Worm (Caenorhabditis elegans) whole organism, L3 larva: Measurements from ENCODE around the gene M02F4.2.

Experiments
- R02D3.7 ChIP-seq: fragments of 150-350 bp; optimal IDR thresholded peaks from 2 replicates; lab custom pipeline; 2014; ENCODE audit warnings: missing biosample characterization, missing genetic modification characterization
- ZK546.5 ChIP-seq: sonication (generic microtip); optimal IDR thresholded peaks from 2 replicates; lab custom pipeline; 2017; ENCODE audit warnings: missing biosample characterization, missing genetic modification characterization
- aly-2 ChIP-seq: fragments of 150-350 bp; optimal IDR thresholded peaks from 2 replicates; lab custom pipeline; 2014; ENCODE audit warnings: missing biosample characterization, missing genetic modification characterization
- ama-1 ChIP-seq: fragments of 150-350 bp; optimal IDR thresholded peaks from 2 replicates; lab custom pipeline; 2018
- ceh-16 ChIP-seq: sonication (generic microtip); optimal IDR thresholded peaks from 2 replicates; lab custom pipeline; 2017; ENCODE audit warnings: missing biosample characterization, missing genetic modification characterization
- ceh-28 ChIP-seq: fragments of 150-350 bp; optimal IDR thresholded peaks from 2 replicates; lab custom pipeline; 2014; ENCODE audit warnings: missing biosample characterization, missing genetic modification reagents, missing genetic modification characterization
- ceh-82 ChIP-seq: fragments of 150-350 bp; optimal IDR thresholded peaks from 2 replicates; lab custom pipeline; 2014; ENCODE audit warnings: missing biosample characterization, missing genetic modification characterization
- daf-12 ChIP-seq: fragments of 150-350 bp; optimal IDR thresholded peaks from 2 replicates; lab custom pipeline; 2014; ENCODE audit warnings: missing biosample characterization, missing genetic modification reagents, missing genetic modification characterization
- egl-27 ChIP-seq: sonication (generic microtip); optimal IDR thresholded peaks from 4 replicates; lab custom pipeline; 2017; ENCODE audit warnings: missing biosample characterization, missing genetic modification reagents, missing genetic modification characterization
- egl-5 ChIP-seq: fragments of 150-350 bp; optimal IDR thresholded peaks from 2 replicates; lab custom pipeline; 2017; ENCODE audit warnings: missing biosample characterization, missing genetic modification reagents, missing genetic modification characterization, inconsistent platforms
- elt-1 ChIP-seq: fragments of 150-350 bp; optimal IDR thresholded peaks from 2 replicates; lab custom pipeline; 2014; ENCODE audit warnings: missing biosample characterization, missing genetic modification characterization
- elt-2 ChIP-seq: sonication (generic microtip); optimal IDR thresholded peaks from 2 replicates; lab custom pipeline; 2016; ENCODE audit warnings: missing genetic modification reagents, mild to moderate bottlenecking, missing genetic modification characterization, missing compliant biosample characterization
- elt-3 ChIP-seq, 3 experiments: fragments of 150-350 bp in 1 of 3; sonication (generic microtip) in 2 of 3; optimal IDR thresholded peaks; 2 replicates in 2 of 3; 4 replicates in 1 of 3; lab custom pipeline; 2014 to 2017; ENCODE audit warnings: missing biosample characterization in 3 of 3, missing genetic modification characterization in 3 of 3
- eor-1 ChIP-seq, 2 experiments: fragments of 150-350 bp; optimal IDR thresholded peaks; 2 replicates each; lab custom pipeline; 2014 to 2018; ENCODE audit warnings: missing biosample characterization in 2 of 2, missing genetic modification characterization in 2 of 2
- fkh-10 ChIP-seq: sonication (generic microtip); optimal IDR thresholded peaks from 2 replicates; lab custom pipeline; 2017; ENCODE audit warnings: missing biosample characterization, missing genetic modification reagents, missing genetic modification characterization
- fkh-2 ChIP-seq: fragments of 150-350 bp; optimal IDR thresholded peaks from 2 replicates; lab custom pipeline; 2014; ENCODE audit warnings: missing biosample characterization, missing genetic modification reagents, missing genetic modification characterization
- hmg-11 ChIP-seq: sonication (generic microtip); optimal IDR thresholded peaks from 2 replicates; lab custom pipeline; 2016; ENCODE audit warnings: missing genetic modification characterization, missing compliant biosample characterization
- jun-1 ChIP-seq: fragments of 150-350 bp; optimal IDR thresholded peaks from 2 replicates; lab custom pipeline; 2014; ENCODE audit warnings: missing biosample characterization, missing genetic modification reagents, missing genetic modification characterization
- lin-15B ChIP-seq: fragments of 150-350 bp; optimal IDR thresholded peaks from 2 replicates; lab custom pipeline; 2014; ENCODE audit warnings: missing biosample characterization, missing genetic modification characterization
- lin-39 ChIP-seq: fragments of 150-350 bp; optimal IDR thresholded peaks from 2 replicates; lab custom pipeline; 2018; ENCODE audit warnings: missing biosample characterization, missing genetic modification reagents, missing genetic modification characterization
- lsy-12 ChIP-seq: sonication (generic microtip); optimal IDR thresholded peaks from 2 replicates; lab custom pipeline; 2016; ENCODE audit warnings: mild to moderate bottlenecking, missing genetic modification characterization, missing compliant biosample characterization
- mdl-1 ChIP-seq: fragments of 150-350 bp; optimal IDR thresholded peaks from 2 replicates; lab custom pipeline; 2014; ENCODE audit warnings: missing biosample characterization, missing genetic modification characterization
- nfya-1 ChIP-seq: sonication (generic microtip); optimal IDR thresholded peaks from 2 replicates; lab custom pipeline; 2017; ENCODE audit warnings: missing genetic modification characterization, mild to moderate bottlenecking, missing compliant biosample characterization, antibody characterized with exemption, moderate library complexity; ENCODE audit not compliant: insufficient read depth
- nhr-11 ChIP-seq: fragments of 150-350 bp; optimal IDR thresholded peaks from 2 replicates; lab custom pipeline; 2014; ENCODE audit warnings: missing biosample characterization, missing genetic modification characterization
- nhr-12 ChIP-seq: fragments of 150-350 bp; optimal IDR thresholded peaks from 2 replicates; lab custom pipeline; 2014; ENCODE audit warnings: missing biosample characterization, missing genetic modification characterization
- nhr-237 ChIP-seq: fragments of 150-350 bp; optimal IDR thresholded peaks from 2 replicates; lab custom pipeline; 2014; ENCODE audit warnings: missing biosample characterization, missing genetic modification characterization
- nhr-25 ChIP-seq: sonication (generic microtip); optimal IDR thresholded peaks from 2 replicates; lab custom pipeline; 2017; ENCODE audit warnings: missing biosample characterization, missing genetic modification characterization
- nhr-28 ChIP-seq: fragments of 150-350 bp; optimal IDR thresholded peaks from 2 replicates; lab custom pipeline; 2014; ENCODE audit warnings: missing biosample characterization, missing genetic modification characterization
- nhr-43 ChIP-seq: sonication (generic microtip); optimal IDR thresholded peaks from 2 replicates; lab custom pipeline; 2016; ENCODE audit warnings: mild to moderate bottlenecking, missing genetic modification characterization, missing compliant biosample characterization; ENCODE audit not compliant: poor library complexity, severe bottlenecking
- nhr-67 ChIP-seq: fragments of 150-350 bp; optimal IDR thresholded peaks from 2 replicates; lab custom pipeline; 2014; ENCODE audit warnings: missing biosample characterization, missing genetic modification characterization
- nhr-77 ChIP-seq: fragments of 150-350 bp; optimal IDR thresholded peaks from 2 replicates; lab custom pipeline; 2014; ENCODE audit warnings: missing biosample characterization, missing genetic modification characterization
- pqm-1 ChIP-seq: fragments of 150-350 bp; optimal IDR thresholded peaks from 2 replicates; lab custom pipeline; 2017; ENCODE audit warnings: missing biosample characterization, missing genetic modification characterization, inconsistent platforms
- sea-2 ChIP-seq: fragments of 150-350 bp; sonication (generic microtip); optimal IDR thresholded peaks from 4 replicates; lab custom pipeline; 2014; ENCODE audit warnings: missing biosample characterization, missing genetic modification reagents, missing genetic modification characterization
- skn-1 ChIP-seq: fragments of 150-350 bp; optimal IDR thresholded peaks from 2 replicates; lab custom pipeline; 2014; ENCODE audit warnings: missing biosample characterization, missing genetic modification characterization
- snpc-4 ChIP-seq: fragments of 150-350 bp; optimal IDR thresholded peaks from 2 replicates; lab custom pipeline; 2014; ENCODE audit warnings: missing biosample characterization, missing genetic modification characterization
- unc-39 ChIP-seq: sonication (generic microtip); optimal IDR thresholded peaks from 4 replicates; lab custom pipeline; 2017; ENCODE audit warnings: missing biosample characterization, missing genetic modification characterization
- unc-62 ChIP-seq: fragments of 150-350 bp; sonication (generic microtip); optimal IDR thresholded peaks from 4 replicates; lab custom pipeline; 2014; ENCODE audit warnings: missing biosample characterization, missing genetic modification reagents, missing genetic modification characterization
- zag-1 ChIP-seq: fragments of 150-350 bp; optimal IDR thresholded peaks from 2 replicates; lab custom pipeline; 2014; ENCODE audit warnings: missing biosample characterization, missing genetic modification characterization
- ztf-11 ChIP-seq: fragments of 150-350 bp; optimal IDR thresholded peaks from 2 replicates; lab custom pipeline; 2014; ENCODE audit warnings: missing biosample characterization, missing genetic modification characterization
- ztf-4 ChIP-seq: fragments of 150-350 bp; optimal IDR thresholded peaks from 2 replicates; lab custom pipeline; 2014; ENCODE audit warnings: missing biosample characterization, missing genetic modification characterization

M02F4.2 gene

ce11 chrX:3049233-3049632, 15.1 kb upstream of the M02F4.2 start (continued):
- TF ChIP-seq ceh-82 (no peak), nhr-11 (tag; lab: Kevin White, UChicago) (no peak), nhr-67 (tag; lab: Kevin White, UChicago) (no peak), lsy-12 (tag; lab: Kevin White, UChicago) (no peak), eor-1 (tag; optimal IDR thresholded peaks at IDR 0.05; lab: Kevin White, UChicago) (no peak), egl-5 (tag; lab: Kevin White, UChicago) (peak; percentile 55), lin-15B (tag; lab: Kevin White, UChicago) (no peak), elt-3 (tag; optimal IDR thresholded peaks at IDR 0.05; lab: Kevin White, UChicago) (no peak), fkh-2 (no peak), nhr-237 (tag; lab: Kevin White, UChicago) (no peak), jun-1 (tag; lab: Kevin White, UChicago) (no peak), zag-1 (tag; lab: Kevin White, UChicago) (peak; percentile 18), skn-1 (no peak), ztf-11 (tag; lab: Kevin White, UChicago) (no peak), ZK546.5 (tag; lab: Kevin White, UChicago) (no peak)

ce11 chrX:3048696-3049095, 14.6 kb upstream of the M02F4.2 start:
- TF ChIP-seq elt-1 (peak; percentile 3), aly-2 (tag; lab: Kevin White, UChicago) (no peak)

- no peak for TF ChIP-seq ztf-11 (tag; lab: Kevin White, UChicago)
- peak; percentile 34 for TF ChIP-seq pqm-1 (tag; lab: Kevin White, UChicago)
- TF ChIP-seq nhr-43 (tag; lab: Kevin White, UChicago): no peak
- peak; percentile 36 for TF ChIP-seq elt-2 (tag; lab: Kevin White, UChicago)
- TF ChIP-seq, all 47 proteins: peak for 2
Measured at ce11 chrX:3047224-3047623, 13.1 kb upstream of the M02F4.2 start.

- TF ChIP-seq nhr-77 (tag; lab: Kevin White, UChicago) (no peak), nhr-237 (tag; lab: Kevin White, UChicago) (no peak)
Measured at ce11 chrX:3045466-3045865, 11.4 kb upstream of the M02F4.2 start, which contains the start of gene cnnm-3. Gene cnnm-3 (minus strand): TSS chrX:3045847.

- TF ChIP-seq nfya-1 (peak; percentile 6), lin-39 (tag; lab: Kevin White, UChicago) (peak; percentile 64), ama-1 (lab: Kevin White, UChicago) (no peak)
- TF ChIP-seq, all 47 proteins: peak for 2
Measured at ce11 chrX:3040609-3041008, 6.5 kb upstream of the M02F4.2 start.

ce11 chrX:3040021-3040420, 5.9 kb upstream of the M02F4.2 start:
- TF ChIP-seq pqm-1 (tag; lab: Kevin White, UChicago): no peak
- no peak for TF ChIP-seq unc-62 (GFP tag; lab: Kevin White, UChicago)
- no peak for TF ChIP-seq ama-1 (lab: Kevin White, UChicago)
- TF ChIP-seq egl-27: no peak
- no peak for TF ChIP-seq R02D3.7 (tag; lab: Kevin White, UChicago)
- TF ChIP-seq fkh-2: no peak
- no peak for TF ChIP-seq ceh-82
- TF ChIP-seq nhr-12 (tag; lab: Kevin White, UChicago): no peak
- no peak for TF ChIP-seq sea-2
- no peak for TF ChIP-seq nhr-25 (tag; lab: Kevin White, UChicago)
- no peak for TF ChIP-seq elt-2 (tag; lab: Kevin White, UChicago)
- no peak for TF ChIP-seq unc-39 (tag; lab: Kevin White, UChicago)
- TF ChIP-seq nhr-67 (tag; lab: Kevin White, UChicago): no peak
- no peak for TF ChIP-seq snpc-4

DNA sequence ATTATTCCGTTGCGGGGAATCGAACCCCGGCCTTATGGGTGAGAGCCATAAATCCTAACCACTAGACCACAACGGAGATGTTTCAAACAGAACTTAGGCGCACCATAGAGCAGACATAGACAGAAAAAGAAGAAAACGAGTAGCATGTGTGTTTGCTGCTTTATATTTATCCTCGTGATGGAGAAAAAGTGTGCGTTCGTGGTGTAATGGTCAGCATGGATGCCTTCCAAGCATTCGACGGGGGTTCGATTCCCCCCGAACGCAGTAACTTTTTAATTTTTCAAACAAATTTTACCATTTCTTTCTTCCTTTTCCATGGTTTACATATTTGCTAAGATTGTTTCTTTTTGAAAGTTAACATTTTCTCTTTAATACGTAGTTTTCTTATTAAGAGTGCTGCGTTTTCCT, 1.9 kb upstream of the M02F4.2 start:
- TF ChIP-seq egl-5 (tag; lab: Kevin White, UChicago): peak; percentile 93
- TF ChIP-seq ceh-28 (tag; lab: Kevin White, UChicago): peak; percentile 75
- TF ChIP-seq skn-1: peak; percentile 93
- TF ChIP-seq elt-3 (tag; optimal IDR thresholded peaks at IDR 0.05; lab: Kevin White, UChicago): peak in 1 of 3 experiments; percentile 51
- peak; percentile 83 for TF ChIP-seq jun-1 (tag; lab: Kevin White, UChicago)
- TF ChIP-seq lin-15B (tag; lab: Kevin White, UChicago): peak; percentile 35
- TF ChIP-seq ztf-4 (tag; lab: Kevin White, UChicago): peak; percentile 54
- TF ChIP-seq daf-12: no peak
- TF ChIP-seq nhr-12 (tag; lab: Kevin White, UChicago): no peak
- TF ChIP-seq pqm-1 (tag; lab: Kevin White, UChicago): peak; percentile 80
- peak; percentile 29 for TF ChIP-seq ceh-16 (tag; lab: Kevin White, UChicago)
- TF ChIP-seq ama-1 (lab: Kevin White, UChicago): peak; percentile 71
- no peak for TF ChIP-seq elt-1
- peak; percentile 72 for TF ChIP-seq elt-2 (tag; lab: Kevin White, UChicago)
- TF ChIP-seq R02D3.7 (tag; lab: Kevin White, UChicago): peak; percentile 60
- TF ChIP-seq nhr-237 (tag; lab: Kevin White, UChicago): no peak
- TF ChIP-seq hmg-11: peak; percentile 99
- TF ChIP-seq nhr-28 (tag; lab: Kevin White, UChicago): peak; percentile 69
- TF ChIP-seq nhr-25 (tag; lab: Kevin White, UChicago): peak; percentile 49
- peak; percentile 33 for TF ChIP-seq mdl-1
- TF ChIP-seq unc-62 (GFP tag; lab: Kevin White, UChicago): peak; percentile 49
- TF ChIP-seq fkh-10 (GFP tag; lab: Kevin White, UChicago): peak; percentile 59
